Worm (Caenorhabditis elegans) whole organism, young adult: ENCODE measurements around the gene ZK930.6.

Experiments used
- B0019.2 ChIP-seq: fragments of 200-800 bp; sonication (Bioruptor generic); conservative IDR thresholded peaks from 2 replicates; pipeline ENCODE4 v1.3.6; 2022; ENCODE audit warnings: missing genetic modification reagents, missing genetic modification characterization, missing compliant biosample characterization
- B0035.1 ChIP-seq: sonication (generic microtip); optimal IDR thresholded peaks from 2 replicates; lab custom pipeline; 2016; ENCODE audit warnings: missing genetic modification characterization, mild to moderate bottlenecking, missing compliant biosample characterization, missing genotype, missing genetic modification reagents
- D2030.7 ChIP-seq: fragments of 200-800 bp; sonication (Bioruptor generic); IDR thresholded peaks from 2 replicates; pipeline ENCODE4 v1.3.6; 2022; ENCODE audit warnings: missing genetic modification reagents, missing genetic modification characterization, missing compliant biosample characterization
- F22D6.2 ChIP-seq: sonication (generic microtip); optimal IDR thresholded peaks from 2 replicates; lab custom pipeline; 2016; ENCODE audit warnings: mild to moderate bottlenecking, missing genetic modification characterization, missing compliant biosample characterization
- F23B12.7 ChIP-seq: sonication (generic microtip); optimal IDR thresholded peaks from 2 replicates; lab custom pipeline; 2017; ENCODE audit warnings: missing genetic modification characterization, mild to moderate bottlenecking, missing compliant biosample characterization, antibody characterized with exemption, moderate library complexity; ENCODE audit not compliant: insufficient read depth
- F49E8.2 ChIP-seq: sonication (generic microtip); optimal IDR thresholded peaks from 3 replicates; lab custom pipeline; 2017; ENCODE audit warnings: missing genetic modification characterization, mild to moderate bottlenecking, missing compliant biosample characterization, antibody characterized with exemption, moderate library complexity; ENCODE audit not compliant: insufficient read depth
- F57A8.1 ChIP-seq: fragments of 200-800 bp; sonication (Bioruptor generic); optimal IDR thresholded peaks from 2 replicates; lab custom pipeline; 2018; ENCODE audit warnings: mild to moderate bottlenecking, missing genetic modification characterization, moderate library complexity, missing compliant biosample characterization
- K12H6.12 ChIP-seq: fragments of 200-800 bp; sonication (Bioruptor generic); optimal IDR thresholded peaks from 2 replicates; lab custom pipeline; 2018; ENCODE audit warnings: mild to moderate bottlenecking, missing genetic modification characterization, missing compliant biosample characterization
- T26A5.8 ChIP-seq: sonication (generic microtip); optimal IDR thresholded peaks from 2 replicates; lab custom pipeline; 2016; ENCODE audit warnings: missing genetic modification characterization, missing compliant biosample characterization
- Y53F4B.3 ChIP-seq: fragments of 200-800 bp; sonication (Bioruptor generic); IDR thresholded peaks from 2 replicates; pipeline ENCODE4 v1.3.6; 2022; ENCODE audit warnings: missing genetic modification reagents, missing genetic modification characterization, missing compliant biosample characterization
- Y56A3A.18 ChIP-seq: fragments of 200-800 bp; sonication (Bioruptor generic); IDR thresholded peaks from 2 replicates; pipeline ENCODE4 v1.3.6; 2022; ENCODE audit warnings: missing genetic modification reagents, missing genetic modification characterization, missing compliant biosample characterization
- Y95B8A.8 ChIP-seq: fragments of 200-800 bp; sonication (Bioruptor generic); IDR thresholded peaks from 2 replicates; pipeline ENCODE4 v1.3.6; 2022; ENCODE audit warnings: missing genetic modification reagents, missing genetic modification characterization, missing compliant biosample characterization
- akir-1 ChIP-seq: fragments of 200-800 bp; sonication (Bioruptor generic); optimal IDR thresholded peaks from 2 replicates; lab custom pipeline; 2018; ENCODE audit warnings: mild to moderate bottlenecking, missing genetic modification characterization, moderate library complexity, missing compliant biosample characterization
- atf-7 ChIP-seq: sonication (generic microtip); optimal IDR thresholded peaks from 2 replicates; lab custom pipeline; 2017; ENCODE audit warnings: mild to moderate bottlenecking, missing genetic modification characterization, missing compliant biosample characterization
- athp-1 ChIP-seq: sonication (generic microtip); optimal IDR thresholded peaks from 2 replicates; lab custom pipeline; 2017; ENCODE audit warnings: mild to moderate bottlenecking, missing genetic modification characterization, missing compliant biosample characterization
- attf-3 ChIP-seq: fragments of 200-800 bp; sonication (Bioruptor generic); conservative IDR thresholded peaks from 2 replicates; pipeline ENCODE4 v1.3.6; 2022; ENCODE audit warnings: missing genetic modification reagents, missing genetic modification characterization, missing compliant biosample characterization
- cebp-1 ChIP-seq, 2 experiments: fragments of 200-800 bp in 1 of 2; sonication (Bioruptor generic) in 1 of 2; sonication (generic microtip) in 1 of 2; IDR thresholded peaks in 1 of 2; optimal IDR thresholded peaks in 1 of 2; 2 replicates each; pipeline versions ENCODE4 v1.3.6 to Lab custom; 2017 to 2022; ENCODE audit warnings: missing compliant biosample characterization in 2 of 2, missing genetic modification characterization in 2 of 2, mild to moderate bottlenecking in 1 of 2, missing genetic modification reagents in 1 of 2, moderate library complexity in 1 of 2
- cebp-2 ChIP-seq: fragments of 200-800 bp; sonication (Bioruptor generic); IDR thresholded peaks from 2 replicates; pipeline ENCODE4 v1.3.6; 2022; ENCODE audit warnings: missing genetic modification characterization, missing compliant biosample characterization
- ceh-27 ChIP-seq: fragments of 200-800 bp; sonication (Bioruptor generic); optimal IDR thresholded peaks from 2 replicates; lab custom pipeline; 2018; ENCODE audit warnings: mild to moderate bottlenecking, missing genetic modification characterization, moderate library complexity, missing compliant biosample characterization
- ceh-58 ChIP-seq: fragments of 200-800 bp; sonication (Bioruptor generic); IDR thresholded peaks from 2 replicates; pipeline ENCODE4 v1.3.6; 2022; ENCODE audit warnings: missing genetic modification characterization, missing compliant biosample characterization
- die-1 ChIP-seq: sonication (generic microtip); optimal IDR thresholded peaks from 2 replicates; lab custom pipeline; 2016; ENCODE audit warnings: missing genotype, mild to moderate bottlenecking, missing genetic modification characterization, missing compliant biosample characterization
- ekl-4 ChIP-seq: fragments of 200-800 bp; sonication (Bioruptor generic); IDR thresholded peaks from 2 replicates; pipeline ENCODE4 v1.3.6; 2022; ENCODE audit warnings: missing genetic modification reagents, missing genetic modification characterization, missing compliant biosample characterization
- fkh-3 ChIP-seq: sonication (generic microtip); optimal IDR thresholded peaks from 2 replicates; lab custom pipeline; 2016; ENCODE audit warnings: mild to moderate bottlenecking, missing genetic modification characterization, missing compliant biosample characterization
- hrde-1 ChIP-seq: sonication (generic microtip); optimal IDR thresholded peaks from 2 replicates; lab custom pipeline; 2016; ENCODE audit warnings: missing genetic modification characterization, mild to moderate bottlenecking, missing compliant biosample characterization, moderate library complexity, missing genotype, missing genetic modification reagents, borderline replicate concordance
- let-526 ChIP-seq: fragments of 200-800 bp; sonication (Bioruptor generic); IDR thresholded peaks from 2 replicates; pipeline ENCODE4 v1.3.6; 2022; ENCODE audit warnings: missing genetic modification reagents, missing genetic modification characterization, missing compliant biosample characterization
- lin-26 ChIP-seq: fragments of 200-800 bp; sonication (Bioruptor generic); IDR thresholded peaks from 2 replicates; pipeline ENCODE4 v1.3.6; 2022; ENCODE audit warnings: missing genetic modification reagents, missing genetic modification characterization, missing compliant biosample characterization
- lin-35 ChIP-seq, 3 experiments: fragments of 150-350 bp in 2 of 3; sonication (generic microtip) in 1 of 3; optimal IDR thresholded peaks; 2 replicates each; lab custom pipeline; 2014 to 2018; ENCODE audit warnings: missing biosample characterization in 3 of 3, missing genetic modification characterization in 3 of 3, missing genetic modification reagents in 3 of 3
- lin-40 ChIP-seq: sonication (generic microtip); optimal IDR thresholded peaks from 2 replicates; lab custom pipeline; 2016; ENCODE audit warnings: missing genetic modification characterization, mild to moderate bottlenecking, missing compliant biosample characterization, missing genotype, missing genetic modification reagents
- lsl-1 ChIP-seq: fragments of 200-800 bp; sonication (Bioruptor generic); optimal IDR thresholded peaks from 2 replicates; lab custom pipeline; 2018; ENCODE audit warnings: mild to moderate bottlenecking, missing genetic modification characterization, moderate library complexity, missing compliant biosample characterization
- lsy-27 ChIP-seq: sonication (generic microtip); optimal IDR thresholded peaks from 2 replicates; lab custom pipeline; 2017; ENCODE audit warnings: missing genetic modification characterization, mild to moderate bottlenecking, missing compliant biosample characterization, antibody characterized with exemption, missing genotype, borderline replicate concordance; ENCODE audit not compliant: insufficient read depth
- madf-3 ChIP-seq: fragments of 200-800 bp; sonication (Bioruptor generic); IDR thresholded peaks from 2 replicates; pipeline ENCODE4 v1.3.6; 2022; ENCODE audit warnings: missing genetic modification reagents, missing genetic modification characterization, missing compliant biosample characterization
- madf-8 ChIP-seq: fragments of 200-800 bp; sonication (Bioruptor generic); conservative IDR thresholded peaks from 2 replicates; pipeline ENCODE4 v1.3.6; 2022; ENCODE audit warnings: missing genetic modification reagents, missing genetic modification characterization, missing compliant biosample characterization
- mel-28 ChIP-seq: sonication (generic microtip); optimal IDR thresholded peaks from 2 replicates; lab custom pipeline; 2016; ENCODE audit warnings: borderline replicate concordance, mild to moderate bottlenecking, missing genetic modification characterization, missing compliant biosample characterization
- mxl-1 ChIP-seq: sonication (generic microtip); optimal IDR thresholded peaks from 2 replicates; lab custom pipeline; 2016; ENCODE audit warnings: missing genetic modification characterization, missing compliant biosample characterization
- nhr-27 ChIP-seq: fragments of 200-800 bp; sonication (Bioruptor generic); optimal IDR thresholded peaks from 2 replicates; lab custom pipeline; 2018; ENCODE audit warnings: mild to moderate bottlenecking, missing genetic modification characterization, moderate library complexity, missing compliant biosample characterization
- nhr-90 ChIP-seq: sonication (generic microtip); optimal IDR thresholded peaks from 2 replicates; lab custom pipeline; 2016; ENCODE audit warnings: missing genotype, mild to moderate bottlenecking, missing genetic modification characterization, missing compliant biosample characterization
- rcor-1 ChIP-seq: fragments of 200-800 bp; sonication (Bioruptor generic); IDR thresholded peaks from 2 replicates; pipeline ENCODE4 v1.3.6; 2022; ENCODE audit warnings: missing genetic modification reagents, missing genetic modification characterization, missing compliant biosample characterization
- repo-1 ChIP-seq: sonication (generic microtip); optimal IDR thresholded peaks from 2 replicates; lab custom pipeline; 2017; ENCODE audit warnings: mild to moderate bottlenecking, missing genetic modification characterization, missing compliant biosample characterization
- sdz-38 ChIP-seq: sonication (generic microtip); optimal IDR thresholded peaks from 2 replicates; lab custom pipeline; 2016; ENCODE audit warnings: missing genotype, missing genetic modification characterization, missing compliant biosample characterization
- sea-2 ChIP-seq: fragments of 200-800 bp; sonication (Bioruptor generic); IDR thresholded peaks from 2 replicates; pipeline ENCODE4 v1.3.6; 2022; ENCODE audit warnings: missing genetic modification characterization, missing compliant biosample characterization
- snpc-1.1 ChIP-seq: sonication (generic microtip); optimal IDR thresholded peaks from 2 replicates; lab custom pipeline; 2017; ENCODE audit warnings: missing genetic modification characterization, mild to moderate bottlenecking, missing compliant biosample characterization, antibody characterized with exemption, moderate library complexity, missing genotype, missing genetic modification reagents; ENCODE audit not compliant: insufficient read depth
- tbp1 ChIP-seq: fragments of 200-800 bp; sonication (Bioruptor generic); optimal IDR thresholded peaks from 2 replicates; lab custom pipeline; 2018; ENCODE audit warnings: mild to moderate bottlenecking, missing genetic modification characterization, missing compliant biosample characterization
- xnd-1 ChIP-seq: sonication (generic microtip); optimal IDR thresholded peaks from 2 replicates; lab custom pipeline; 2016; ENCODE audit warnings: missing genotype, missing genetic modification reagents, missing genetic modification characterization, missing compliant biosample characterization
- zfh-2 ChIP-seq: fragments of 200-800 bp; sonication (Bioruptor generic); conservative IDR thresholded peaks from 2 replicates; pipeline ENCODE4 v1.3.6; 2022; ENCODE audit warnings: missing genetic modification reagents, missing genetic modification characterization, missing compliant biosample characterization
- zim-3 ChIP-seq: sonication (generic microtip); optimal IDR thresholded peaks from 2 replicates; lab custom pipeline; 2017; ENCODE audit warnings: mild to moderate bottlenecking, missing genetic modification characterization, moderate library complexity, missing compliant biosample characterization
- ztf-18 ChIP-seq: sonication (generic microtip); optimal IDR thresholded peaks from 2 replicates; lab custom pipeline; 2016; ENCODE audit warnings: missing genotype, mild to moderate bottlenecking, missing genetic modification characterization, missing compliant biosample characterization
- ztf-3 ChIP-seq: fragments of 200-800 bp; sonication (Bioruptor generic); optimal IDR thresholded peaks from 2 replicates; lab custom pipeline; 2018; ENCODE audit warnings: mild to moderate bottlenecking, missing genetic modification characterization, missing compliant biosample characterization

The ZK930.6 gene

ce11 chrII:11917530-11917952, 33.8 kb downstream of the ZK930.6 start:
- TF ChIP-seq nhr-90 (peak; percentile 11), repo-1 (no peak), F23B12.7 (no peak), madf-3 (GFP tag; lab: Robert Waterston, UW) (peak; percentile 94), Y95B8A.8 (peak; percentile 92), B0019.2 (peak; percentile 46), hrde-1 (peak; percentile 97), ztf-18 (tag; lab: Kevin White, UChicago) (peak; percentile 28), akir-1 (GFP tag; lab: Kevin White, UChicago) (no peak), B0035.1 (tag; lab: Kevin White, UChicago) (no peak), athp-1 (tag; lab: Kevin White, UChicago) (peak; percentile 91), tbp1 (GFP tag; lab: Kevin White, UChicago) (peak; percentile 60), lsy-27 (tag; lab: Kevin White, UChicago) (no peak), madf-8 (no peak; the same call in 1 of the 2 replicates), lsl-1 (peak; percentile 61), K12H6.12 (tag; lab: Kevin White, UChicago) (no peak), lin-40 (no peak), attf-3 (GFP tag; lab: Robert Waterston, UW) (no peak), zfh-2 (GFP tag; lab: Robert Waterston, UW) (no peak), ztf-3 (no peak), nhr-27 (tag; lab: Kevin White, UChicago) (no peak), D2030.7 (peak; percentile 60), atf-7 (tag; lab: Kevin White, UChicago) (peak; percentile 55), mxl-1 (tag; lab: Kevin White, UChicago) (peak; percentile 31), lin-35 (GFP tag; optimal IDR thresholded peaks at IDR 0.05; lab: Kevin White, UChicago) (peak in 2 of 3 experiments; percentile 22 to 49), xnd-1 (peak; percentile 69), snpc-1.1 (tag; lab: Kevin White, UChicago) (peak; percentile 53), sea-2 (GFP tag; lab: Robert Waterston, UW) (no peak), Y56A3A.18 (GFP tag; lab: Robert Waterston, UW) (peak; percentile 84), die-1 (tag; lab: Kevin White, UChicago) (peak; percentile 57), rcor-1 (GFP tag; lab: Robert Waterston, UW) (peak; percentile 56; the same call in 1 of the 2 replicates), Y53F4B.3 (GFP tag; lab: Robert Waterston, UW) (no peak), T26A5.8 (peak; percentile 77), let-526 (GFP tag; lab: Robert Waterston, UW) (no peak), ekl-4 (GFP tag; lab: Robert Waterston, UW) (peak; percentile 93), cebp-2 (GFP tag; lab: Robert Waterston, UW) (peak; percentile 70; the same call in 1 of the 2 replicates), mel-28 (tag; lab: Kevin White, UChicago) (no peak), lin-26 (peak; percentile 70), sdz-38 (tag; lab: Kevin White, UChicago) (no peak), cebp-1 (GFP tag; IDR thresholded peaks at IDR 0.05; lab: Robert Waterston, UW) (no peak), cebp-1 (tag; optimal IDR thresholded peaks at IDR 0.05; lab: Kevin White, UChicago) (peak; percentile 72), F49E8.2 (tag; lab: Kevin White, UChicago) (peak; percentile 94), F57A8.1 (GFP tag; lab: Kevin White, UChicago) (no peak), F22D6.2 (tag; lab: Kevin White, UChicago) (no peak), fkh-3 (tag; lab: Kevin White, UChicago) (no peak), zim-3 (tag; lab: Kevin White, UChicago) (peak; percentile 52), ceh-58 (GFP tag; lab: Robert Waterston, UW) (peak; percentile 73; the same call in 1 of the 2 replicates), ceh-27 (GFP tag; lab: Kevin White, UChicago) (no peak)
